Worm (Caenorhabditis elegans): ENCODE data around the gene far-1.

The far-1 gene

ce11 chrIII:9052371-9052978, 28.5 kb downstream of the far-1 start (continued):
- TF ChIP-seq nhr-11 (tag; optimal IDR thresholded peaks at IDR 0.05) (peak; percentile 14), F44E2.7 (GFP tag; IDR thresholded peaks at IDR 0.05) (no peak), F10B5.3 (tag; optimal IDR thresholded peaks at IDR 0.05) (no peak), lin-1 (GFP tag; IDR thresholded peaks at IDR 0.05) (peak; percentile 39), gei-8 (GFP tag; optimal IDR thresholded peaks at IDR 0.05) (no peak), mxl-3 (GFP tag; optimal IDR thresholded peaks at IDR 0.05) (peak; percentile 68), egl-27 (tag; optimal IDR thresholded peaks at IDR 0.05) (no peak), lim-7 (GFP tag; IDR thresholded peaks at IDR 0.05) (peak; percentile 47; the same call in 1 of the 2 replicates), hmg-1.1 (GFP tag; IDR thresholded peaks at IDR 0.05) (peak; percentile 82), dve-1 (tag; optimal IDR thresholded peaks at IDR 0.05; ENCODE audit: insufficient read depth) (peak; percentile 4), hlh-30 (tag; optimal IDR thresholded peaks at IDR 0.05; ENCODE audit: insufficient read depth) (peak; percentile 65), hlh-11 (tag; optimal IDR thresholded peaks at IDR 0.05) (peak; percentile 68), Y48G9A.11 (GFP tag; IDR thresholded peaks at IDR 0.05) (peak; percentile 69), ztf-11 (tag; optimal IDR thresholded peaks at IDR 0.05) (no peak), daf-16 (GFP tag; optimal IDR thresholded peaks at IDR 0.05) (peak in 1 of 2 experiments; percentile 29), daf-16 (tag; optimal IDR thresholded peaks at IDR 0.05) (peak; percentile 6), lin-38 (GFP tag; IDR thresholded peaks at IDR 0.05) (peak; percentile 40; the same call in 1 of the 2 replicates), dmd-9 (GFP tag; IDR thresholded peaks at IDR 0.05) (0 out of 2 replicates have a peak, but pooled peaks have one; percentile 7), zip-2 (tag; optimal IDR thresholded peaks at IDR 0.05) (no peak), dmd-6 (GFP tag; IDR thresholded peaks at IDR 0.05) (peak; percentile 55), T20F7.1 (GFP tag; optimal IDR thresholded peaks at IDR 0.05) (peak; percentile 39), attf-4 (tag; optimal IDR thresholded peaks at IDR 0.05) (no peak)

ce11 chrIII:9051714-9052113, 29.3 kb downstream of the far-1 start:
- no peak for TF ChIP-seq nhr-28 (tag; optimal IDR thresholded peaks at IDR 0.05)
- no peak for TF ChIP-seq ama-1 (optimal IDR thresholded peaks at IDR 0.05)
- 0 out of 2 replicates have a peak, but pooled peaks have one; percentile 54 for TF ChIP-seq ZK337.2 (GFP tag; IDR thresholded peaks at IDR 0.05)
- TF ChIP-seq tra-1 (GFP tag; IDR thresholded peaks at IDR 0.05), result 0 out of 2 replicates have a peak, but pooled peaks have one; percentile 9
- TF ChIP-seq mxl-2 (GFP tag; conservative IDR thresholded peaks at IDR 0.05), result peak; percentile 49; the same call in 1 of the 2 replicates
- TF ChIP-seq aly-2 (tag; optimal IDR thresholded peaks at IDR 0.05), result no peak
- TF ChIP-seq saeg-2 (GFP tag; IDR thresholded peaks at IDR 0.05), result no peak
- TF ChIP-seq unc-39 (tag; optimal IDR thresholded peaks at IDR 0.05), result no peak
- TF ChIP-seq lin-38 (GFP tag; IDR thresholded peaks at IDR 0.05), result no peak
- no peak for TF ChIP-seq duxl-1 (tag; optimal IDR thresholded peaks at IDR 0.05; ENCODE audit: poor library complexity)
- TF ChIP-seq madf-5 (GFP tag; IDR thresholded peaks at IDR 0.05), result 0 out of 4 replicates have a peak, but pooled peaks of 1 of the 2 experiments have one; percentile 6
- no peak for TF ChIP-seq hif-1 (tag; optimal IDR thresholded peaks at IDR 0.05)
- no peak for TF ChIP-seq mxl-3 (GFP tag; optimal IDR thresholded peaks at IDR 0.05)
- TF ChIP-seq aha-1 (tag), result no peak
- TF ChIP-seq mep-1 (tag; optimal IDR thresholded peaks at IDR 0.05), result no peak
- no peak for TF ChIP-seq snpc-1.2 (GFP tag; IDR thresholded peaks at IDR 0.05)
- TF ChIP-seq F44E2.7 (GFP tag; IDR thresholded peaks at IDR 0.05), result no peak
- TF ChIP-seq lin-15B (tag; optimal IDR thresholded peaks at IDR 0.05), result no peak
- no peak for TF ChIP-seq mdl-1 (tag; optimal IDR thresholded peaks at IDR 0.05)
- no peak for TF ChIP-seq arid-1 (GFP tag; conservative IDR thresholded peaks at IDR 0.05)
- TF ChIP-seq daf-19 (GFP tag; conservative IDR thresholded peaks at IDR 0.05), result no peak
- TF ChIP-seq Y75B8A.6 (GFP tag; IDR thresholded peaks at IDR 0.05), result no peak
- no peak for TF ChIP-seq nhr-10 (tag; optimal IDR thresholded peaks at IDR 0.05)
- no peak for TF ChIP-seq lin-13 (GFP tag; optimal IDR thresholded peaks at IDR 0.05)

All from whole organism, L4 larva.